Worm (Caenorhabditis elegans): ENCODE results near the gene srv-8.

srv-8 gene

DNA sequence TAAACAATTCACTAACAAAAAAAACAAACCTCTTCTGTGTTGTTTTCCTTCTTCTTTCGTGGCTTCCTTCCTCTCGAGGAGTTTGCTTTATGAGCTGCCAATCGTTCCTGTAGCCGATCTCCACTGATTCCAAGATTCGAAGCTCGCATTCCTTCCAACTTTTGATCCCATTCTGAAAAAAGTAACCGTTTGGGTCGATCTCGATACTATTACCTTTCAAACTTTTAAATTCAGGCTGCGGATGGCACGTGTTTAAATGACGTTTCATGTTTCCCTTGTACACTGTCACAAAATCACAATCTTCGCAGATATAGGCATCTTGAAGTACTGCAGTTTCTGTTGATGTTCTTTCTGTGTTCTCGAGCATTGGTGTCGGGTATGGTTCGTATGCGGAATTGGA lies 33.1 kb downstream of the srv-8 start:
- TF ChIP-seq ama-1 (optimal IDR thresholded peaks at IDR 0.05): peak; percentile 10
- no peak for TF ChIP-seq mec-3 (tag; optimal IDR thresholded peaks at IDR 0.05; ENCODE audit: borderline replicate concordance)
- no peak for TF ChIP-seq ceh-24 (tag; optimal IDR thresholded peaks at IDR 0.05)
- no peak for TF ChIP-seq hlh-15 (tag; optimal IDR thresholded peaks at IDR 0.05)
- no peak for TF ChIP-seq ets-4 (tag; optimal IDR thresholded peaks at IDR 0.05)

DNA sequence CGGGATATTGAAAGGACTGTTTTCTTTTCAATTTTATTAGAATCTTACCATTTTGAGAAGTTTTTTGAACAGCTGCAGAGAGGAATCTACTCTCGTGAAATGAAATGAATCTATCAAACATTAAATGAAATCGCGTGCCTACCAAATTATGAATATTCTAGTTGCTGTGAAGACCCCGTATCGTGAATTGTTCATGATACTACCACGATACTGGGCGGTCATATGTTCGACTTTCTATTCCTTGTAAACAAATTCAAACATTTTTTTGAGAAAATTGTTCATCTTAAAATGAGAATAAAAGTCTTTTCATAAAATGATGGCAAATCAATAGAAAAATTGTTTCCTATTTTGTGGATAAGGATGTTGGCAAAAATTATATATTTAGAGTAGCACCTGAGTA lies 34.7 kb downstream of the srv-8 start, which contains the start of gene gcy-34:
Gene gcy-34, minus strand, starts transcription at position 101 of the 400 bp plus-strand sequence.
- no peak for TF ChIP-seq ttx-3 (tag; optimal IDR thresholded peaks at IDR 0.05)
- no peak for TF ChIP-seq ets-4 (tag; optimal IDR thresholded peaks at IDR 0.05)
- TF ChIP-seq ceh-2 (tag; optimal IDR thresholded peaks at IDR 0.05): no peak
- no peak for TF ChIP-seq ceh-45 (GFP tag; IDR thresholded peaks at IDR 0.05)
- TF ChIP-seq dve-1 (tag; optimal IDR thresholded peaks at IDR 0.05): no peak
- no peak for TF ChIP-seq fax-1 (tag; optimal IDR thresholded peaks at IDR 0.05)
- no peak for TF ChIP-seq unc-3 (GFP tag; conservative IDR thresholded peaks at IDR 0.05)
- no peak for TF ChIP-seq unc-3 (tag; optimal IDR thresholded peaks at IDR 0.05)
- TF ChIP-seq ceh-14 (tag; optimal IDR thresholded peaks at IDR 0.05): no peak
- TF ChIP-seq hlh-6 (tag; optimal IDR thresholded peaks at IDR 0.05): no peak
- no peak for TF ChIP-seq C08G9.2 (tag; optimal IDR thresholded peaks at IDR 0.05)
- TF ChIP-seq eyg-1 (tag; optimal IDR thresholded peaks at IDR 0.05): no peak
- TF ChIP-seq C38D4.7 (GFP tag; optimal IDR thresholded peaks at IDR 0.05): no peak
- no peak for TF ChIP-seq sox-4 (tag; optimal IDR thresholded peaks at IDR 0.05)
- no peak for TF ChIP-seq K02D7.2 (tag; optimal IDR thresholded peaks at IDR 0.05)
- TF ChIP-seq nhr-232 (tag; optimal IDR thresholded peaks at IDR 0.05): no peak
- TF ChIP-seq fkh-6 (tag; optimal IDR thresholded peaks at IDR 0.05): no peak
- no peak for TF ChIP-seq pag-3 (tag; optimal IDR thresholded peaks at IDR 0.05; ENCODE audit: borderline replicate concordance)
- TF ChIP-seq ref-2 (tag; optimal IDR thresholded peaks at IDR 0.05): no peak
- TF ChIP-seq ceh-18 (tag; optimal IDR thresholded peaks at IDR 0.05): no peak
- TF ChIP-seq unc-42 (tag; optimal IDR thresholded peaks at IDR 0.05): no peak

ce11 chrV:13380980-13381379 lies 39.6 kb downstream of the srv-8 start, which contains the start of gene cpz-2:
Gene cpz-2, plus strand, starts transcription at chrV:13381189.
- TF ChIP-seq pat-9 (tag; optimal IDR thresholded peaks at IDR 0.05): no peak
- peak; percentile 72 for TF ChIP-seq elt-2 (tag; optimal IDR thresholded peaks at IDR 0.05)
- no peak for TF ChIP-seq mec-3 (tag; optimal IDR thresholded peaks at IDR 0.05; ENCODE audit: borderline replicate concordance)

- TF ChIP-seq C38D4.7 (GFP tag; optimal IDR thresholded peaks at IDR 0.05): no peak
- TF ChIP-seq nhr-11 (tag; optimal IDR thresholded peaks at IDR 0.05): no peak
- no peak for TF ChIP-seq npax-4 (tag; optimal IDR thresholded peaks at IDR 0.05)
- no peak for TF ChIP-seq unc-3 (GFP tag; conservative IDR thresholded peaks at IDR 0.05)
- TF ChIP-seq unc-3 (tag; optimal IDR thresholded peaks at IDR 0.05): no peak
- TF ChIP-seq sdc-2 (tag; optimal IDR thresholded peaks at IDR 0.05): no peak
- TF ChIP-seq pax-1 (tag; optimal IDR thresholded peaks at IDR 0.05): no peak
- TF ChIP-seq hlh-13 (GFP tag; optimal IDR thresholded peaks at IDR 0.05): no peak
These were observed 40.4 kb downstream of the srv-8 start, which contains the start of gene ifbp-1 for ce11 chrV:13380178-13380577. Gene ifbp-1, minus strand, starts transcription at chrV:13380262.

- TF ChIP-seq tbx-7 (tag; optimal IDR thresholded peaks at IDR 0.05) (no peak), elt-2 (tag; optimal IDR thresholded peaks at IDR 0.05) (peak; percentile 81)
These were observed 43.4 kb downstream of the srv-8 start for ce11 chrV:13377130-13377529.

ce11 chrV:13375861-13376260 lies 44.7 kb downstream of the srv-8 start:
- TF ChIP-seq T23F11.4 (GFP tag; optimal IDR thresholded peaks at IDR 0.05) (no peak), ceh-45 (GFP tag; IDR thresholded peaks at IDR 0.05) (no peak), unc-42 (tag; optimal IDR thresholded peaks at IDR 0.05) (no peak)

All from whole organism, late embryonic.